Fruit fly (Drosophila melanogaster): ENCODE measurements around the gene tmod.

The tmod gene

DNA sequence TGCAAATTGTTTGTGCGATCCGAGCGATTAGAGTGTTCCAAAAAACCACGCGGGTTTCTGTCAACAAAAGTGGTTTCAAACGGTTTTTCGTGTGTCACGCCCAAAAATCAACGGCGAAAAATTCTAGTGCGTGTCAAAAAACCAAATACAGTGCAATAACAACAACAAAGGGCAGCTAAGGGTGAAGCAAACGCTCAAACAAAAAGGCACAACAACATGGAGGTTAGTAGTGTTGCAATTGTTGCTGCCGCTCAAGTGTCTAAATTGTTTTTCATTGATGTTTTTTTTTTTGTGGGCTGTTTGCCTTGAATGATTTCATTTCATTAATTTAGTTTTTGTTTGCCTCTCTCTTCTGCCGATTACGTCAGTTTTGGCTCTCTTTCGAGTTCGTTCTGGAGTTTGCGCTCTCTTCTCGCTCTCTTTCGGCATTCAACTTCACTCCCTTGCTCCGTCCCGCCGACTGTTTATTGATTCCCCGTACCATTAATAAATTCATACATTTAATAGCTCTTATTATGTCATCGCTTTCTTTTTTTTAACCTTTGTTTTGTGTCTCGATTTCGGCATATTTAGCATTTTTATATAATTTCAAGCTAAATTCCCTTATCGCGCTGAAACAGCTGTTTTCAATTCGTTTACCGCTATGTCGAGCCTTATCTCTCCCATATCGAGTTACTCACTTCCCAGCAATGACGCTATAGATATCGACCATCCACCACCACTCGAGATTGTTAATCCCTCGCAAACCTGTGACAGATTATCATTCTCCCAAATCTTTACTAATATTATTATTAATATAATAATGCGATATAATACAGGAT lies 31.1 kb downstream of the tmod start:
- TF ChIP-seq CTCF (optimal IDR thresholded peaks at IDR 0.05): no peak
- no peak for TF ChIP-seq CG8478 (optimal IDR thresholded peaks at IDR 0.05)

DNA sequence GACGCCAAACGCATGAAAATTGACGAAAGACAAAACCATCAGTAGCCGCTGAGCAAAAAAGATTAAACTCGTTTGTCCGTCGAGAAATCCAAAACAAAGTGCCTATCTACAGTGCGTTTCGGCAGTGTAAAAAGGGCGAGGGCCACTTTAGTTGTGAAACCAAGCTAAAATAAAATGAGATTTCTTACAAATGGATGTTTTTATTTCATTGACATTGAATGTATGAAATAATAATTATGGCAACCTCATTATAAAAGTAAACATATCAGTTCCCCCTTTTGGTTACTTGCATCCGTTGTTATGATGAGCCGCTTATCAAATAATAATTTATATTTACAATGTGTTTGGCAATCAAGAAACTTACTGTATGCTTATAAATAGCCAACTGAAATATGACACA lies 32.1 kb downstream of the tmod start:
- TF ChIP-seq CG8478 (optimal IDR thresholded peaks at IDR 0.05) (no peak), CTCF (optimal IDR thresholded peaks at IDR 0.05) (no peak)

DNA sequence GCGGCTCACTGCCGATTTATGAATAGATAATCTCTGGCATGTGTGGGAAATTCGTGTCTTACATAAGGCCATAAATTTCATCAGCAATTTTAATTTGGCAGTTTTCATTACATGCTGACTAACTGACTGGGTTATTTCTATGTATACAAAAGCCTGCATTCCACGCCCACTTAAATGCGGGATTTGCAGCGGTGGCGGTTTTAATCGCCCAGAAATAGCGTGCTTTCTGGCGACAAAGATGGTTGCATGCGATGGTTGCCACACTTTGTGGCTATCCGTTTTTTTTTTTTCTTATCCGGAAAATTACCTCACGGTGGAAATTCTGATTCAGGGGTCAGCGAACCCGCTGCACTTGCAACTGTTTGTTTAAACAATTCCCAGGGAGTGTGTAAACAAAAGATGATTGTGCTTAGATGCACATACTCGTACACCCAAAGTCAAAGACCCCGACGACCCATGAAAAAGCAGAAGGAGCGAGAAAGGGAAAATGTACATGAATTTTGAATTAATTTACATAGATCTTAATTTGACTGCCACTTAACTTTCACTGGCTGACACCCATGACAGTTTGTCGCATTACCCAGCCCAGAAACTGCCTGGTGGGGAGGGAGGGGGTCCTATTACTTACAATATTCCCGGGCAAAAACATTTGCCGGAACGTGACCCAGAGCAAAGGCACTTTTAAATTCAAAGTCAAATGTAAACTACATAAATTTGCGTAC lies 33.9 kb downstream of the tmod start:
- TF ChIP-seq CTCF (optimal IDR thresholded peaks at IDR 0.05): no peak
- TF ChIP-seq CG8478 (optimal IDR thresholded peaks at IDR 0.05): no peak

DNA sequence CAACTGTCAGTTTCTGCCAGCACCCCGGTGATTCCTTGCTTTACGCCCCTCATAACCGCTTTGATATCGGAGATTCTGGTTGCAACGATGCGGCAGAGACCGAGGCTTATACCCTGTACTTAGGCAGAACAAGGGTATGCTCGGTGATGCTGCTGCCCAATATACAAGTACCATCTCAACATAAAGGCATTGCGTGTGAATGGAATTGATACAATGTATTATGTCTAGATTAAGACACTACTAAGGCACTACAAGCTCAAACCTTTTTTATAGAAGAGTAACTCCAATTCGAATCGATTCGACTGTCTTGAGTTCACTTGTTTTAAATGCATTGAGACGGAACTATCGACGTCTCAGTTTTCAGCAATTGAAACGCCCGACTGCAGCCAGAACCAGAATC lies 34.8 kb downstream of the tmod start:
- no peak for TF ChIP-seq CTCF (optimal IDR thresholded peaks at IDR 0.05)
- TF ChIP-seq CG8478 (optimal IDR thresholded peaks at IDR 0.05): no peak

DNA sequence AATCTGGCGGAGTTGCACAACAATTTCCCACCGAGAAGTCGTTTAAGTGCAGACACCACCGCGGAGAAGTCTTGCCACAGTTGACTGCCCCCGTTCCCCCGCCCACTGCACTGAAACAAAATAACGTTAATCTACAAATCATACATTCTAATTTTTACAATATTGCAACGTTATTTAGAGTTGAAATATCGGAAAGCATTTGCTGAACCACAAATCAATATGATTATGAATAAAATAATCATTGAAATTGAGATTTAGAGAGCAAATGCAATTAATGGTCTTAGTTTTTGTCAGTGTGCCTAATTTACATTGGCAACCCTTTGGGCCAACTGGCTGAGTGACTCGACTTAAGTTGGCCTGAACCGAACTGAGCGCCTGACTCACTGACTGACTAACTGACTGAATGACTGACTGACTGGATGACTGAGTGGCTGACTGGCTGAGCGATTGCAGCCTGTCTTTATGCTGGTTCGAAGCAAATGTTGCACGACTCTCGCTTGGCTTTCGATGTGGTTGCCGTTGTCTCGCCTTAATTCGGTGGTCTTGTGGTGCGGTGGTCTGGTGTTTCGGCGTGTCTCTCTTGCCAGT lies 38.2 kb downstream of the tmod start:
- no peak for TF ChIP-seq CTCF (optimal IDR thresholded peaks at IDR 0.05)
- no peak for TF ChIP-seq CG8478 (optimal IDR thresholded peaks at IDR 0.05)

DNA sequence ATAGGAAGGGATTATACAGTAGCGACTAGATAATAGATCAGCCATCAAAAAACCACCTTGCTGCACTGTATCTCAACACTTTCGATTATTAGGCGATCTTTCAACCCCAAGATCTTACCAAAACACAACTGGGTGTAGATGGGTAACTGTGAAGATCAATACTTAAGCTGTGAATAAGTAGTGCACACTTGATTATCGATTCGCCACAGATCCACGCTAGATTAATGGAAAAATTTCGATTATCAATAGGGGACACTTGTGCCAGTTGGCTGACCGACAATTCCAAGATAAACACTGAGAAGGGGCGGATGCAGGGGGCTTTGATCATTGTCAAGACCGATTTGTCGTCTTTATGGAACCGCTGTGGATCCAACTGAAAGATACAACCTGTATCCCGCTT lies 46.7 kb downstream of the tmod start, which contains the start of gene CG9702:
Gene CG9702 (plus strand): TSS at position 301 of the 400 bp plus-strand sequence.
- TF ChIP-seq CTCF (optimal IDR thresholded peaks at IDR 0.05) (no peak), CG8478 (optimal IDR thresholded peaks at IDR 0.05) (no peak)

DNA sequence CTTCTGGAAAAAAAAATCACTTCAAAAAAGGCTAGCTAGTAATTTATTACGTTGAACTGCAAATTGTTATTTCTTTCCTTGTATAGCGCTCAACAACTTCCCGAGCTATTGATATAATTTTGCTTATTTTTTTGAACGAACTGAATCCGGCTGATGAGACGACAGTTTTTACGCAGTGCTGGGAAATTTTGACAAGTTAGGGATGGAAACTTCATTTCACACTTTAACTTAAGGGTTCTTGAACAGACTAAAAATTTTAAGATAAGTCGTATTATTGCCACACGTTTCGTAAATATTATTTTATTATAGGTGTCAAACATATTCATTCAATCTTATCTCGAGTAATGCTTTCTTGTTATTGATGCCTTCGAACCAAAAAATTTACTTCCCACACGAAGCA lies 51.1 kb downstream of the tmod start, which contains the start of gene Rpt6R:
Gene Rpt6R (minus strand): TSS at position 156 of the 400 bp plus-strand sequence.
- no peak for TF ChIP-seq CTCF (optimal IDR thresholded peaks at IDR 0.05)
- TF ChIP-seq CG8478 (optimal IDR thresholded peaks at IDR 0.05): no peak

DNA sequence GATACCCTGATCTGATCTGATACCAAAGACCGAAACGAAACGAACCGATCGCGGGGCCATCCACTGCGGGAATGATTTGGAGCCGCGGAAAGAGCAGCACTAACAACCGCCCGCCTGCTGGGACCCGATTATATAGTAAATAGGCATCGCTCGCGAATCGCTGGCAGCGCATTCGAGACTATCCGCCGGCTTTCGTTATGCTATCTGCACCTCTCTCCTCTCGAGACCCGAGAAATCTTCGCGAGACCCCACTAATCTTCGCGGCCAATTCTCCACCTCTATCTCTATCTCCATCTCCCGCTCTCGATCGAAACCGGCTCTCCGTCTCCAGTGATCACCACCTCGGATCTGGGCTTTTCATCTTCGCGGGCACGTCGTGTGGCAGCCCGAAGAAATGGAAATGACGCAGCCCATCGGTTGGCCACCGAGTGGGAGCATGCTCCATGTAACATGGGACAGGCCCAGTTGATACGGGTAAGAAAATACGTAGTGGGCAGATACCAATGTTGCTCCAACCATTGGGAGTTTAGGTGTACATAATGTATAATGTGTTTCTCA lies 54.9 kb downstream of the tmod start, which contains the start of gene CG9717:
Gene CG9717 (minus strand): TSS at position 107 of the 558 bp plus-strand sequence.
- TF ChIP-seq CTCF (optimal IDR thresholded peaks at IDR 0.05) (no peak), CG8478 (optimal IDR thresholded peaks at IDR 0.05) (no peak)

DNA sequence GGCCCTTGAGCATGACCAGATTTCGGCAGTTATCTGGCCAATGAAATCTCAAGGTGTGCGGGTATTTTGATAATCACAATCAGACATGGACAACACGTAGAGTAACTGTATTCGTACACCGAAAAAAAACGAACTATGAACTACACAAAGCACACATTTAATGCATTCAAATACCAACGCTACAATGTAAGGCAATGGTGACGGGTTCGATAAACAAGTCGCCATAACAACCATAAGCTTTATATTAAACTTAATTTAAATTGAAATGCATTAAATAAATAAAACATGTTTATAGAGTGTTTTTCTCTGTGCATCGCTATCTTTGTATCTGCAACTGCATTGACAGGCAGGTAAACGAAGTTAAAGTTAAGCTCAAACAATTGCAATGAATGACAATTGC lies 57.8 kb downstream of the tmod start:
- no peak for TF ChIP-seq CTCF (optimal IDR thresholded peaks at IDR 0.05)
- no peak for TF ChIP-seq CG8478 (optimal IDR thresholded peaks at IDR 0.05)

DNA sequence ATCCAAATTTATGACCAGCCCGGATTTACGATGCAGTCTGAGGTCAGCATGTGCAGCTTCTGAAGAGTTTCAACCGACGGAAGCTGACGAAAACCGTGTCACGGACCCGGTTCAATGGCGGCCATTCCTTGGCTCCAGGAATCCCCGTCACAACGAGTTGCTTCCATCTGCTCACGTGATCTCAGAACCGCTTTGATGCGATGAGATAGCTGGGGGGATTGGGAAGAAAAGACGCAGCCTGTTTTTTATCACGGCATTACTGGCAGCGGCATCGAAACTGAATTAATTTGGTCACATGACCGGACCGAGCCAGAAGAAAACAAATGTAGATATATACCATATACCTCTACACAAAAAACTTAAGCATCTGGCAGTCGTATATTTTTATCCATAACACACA lies 58.4 kb downstream of the tmod start:
- TF ChIP-seq CTCF (optimal IDR thresholded peaks at IDR 0.05) (no peak), CG8478 (optimal IDR thresholded peaks at IDR 0.05) (no peak)

DNA sequence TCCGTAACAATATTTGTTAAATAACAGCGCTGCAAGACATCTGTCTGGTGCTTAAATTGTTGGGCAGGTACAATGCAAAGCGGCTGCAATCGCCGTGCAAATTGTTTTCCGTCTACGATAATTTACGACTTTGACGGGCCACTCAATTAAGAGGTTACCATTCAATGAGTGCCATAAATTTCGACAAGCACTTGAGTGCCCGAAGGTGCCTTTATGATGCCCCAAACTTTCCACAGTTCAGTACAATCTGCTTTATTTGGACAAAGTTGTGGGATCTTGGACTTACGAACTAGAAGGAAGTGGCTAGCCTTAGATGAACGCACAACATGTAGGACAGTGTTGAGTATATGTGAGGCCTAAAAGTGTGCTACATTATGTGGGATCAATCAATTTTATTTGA lies 60.3 kb downstream of the tmod start:
- no peak for TF ChIP-seq CTCF (optimal IDR thresholded peaks at IDR 0.05)
- no peak for TF ChIP-seq CG8478 (optimal IDR thresholded peaks at IDR 0.05)

DNA sequence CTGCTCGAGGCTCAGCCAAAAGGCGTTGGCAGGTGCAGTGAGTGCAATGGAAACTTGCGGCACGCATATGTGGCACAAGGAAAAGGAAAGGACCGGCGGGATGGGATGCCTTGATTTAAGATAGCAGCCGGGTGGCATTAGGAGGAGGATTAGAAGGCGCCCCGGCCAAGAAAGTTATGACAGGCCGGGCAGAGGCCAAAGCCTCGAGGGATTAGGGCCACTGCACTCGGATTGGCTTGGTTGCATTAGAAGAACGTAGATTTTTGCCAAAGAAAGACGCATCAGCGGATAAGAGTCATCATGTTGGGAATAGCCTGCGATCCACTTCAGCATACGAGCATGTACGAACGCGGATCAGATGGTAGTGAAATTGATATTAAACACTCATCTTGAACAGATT lies 64.3 kb downstream of the tmod start, which contains the start of gene CG31019:
Gene CG31019 (plus strand): TSS at position 301 of the 400 bp plus-strand sequence.
- no peak for TF ChIP-seq CTCF (optimal IDR thresholded peaks at IDR 0.05)

DNA sequence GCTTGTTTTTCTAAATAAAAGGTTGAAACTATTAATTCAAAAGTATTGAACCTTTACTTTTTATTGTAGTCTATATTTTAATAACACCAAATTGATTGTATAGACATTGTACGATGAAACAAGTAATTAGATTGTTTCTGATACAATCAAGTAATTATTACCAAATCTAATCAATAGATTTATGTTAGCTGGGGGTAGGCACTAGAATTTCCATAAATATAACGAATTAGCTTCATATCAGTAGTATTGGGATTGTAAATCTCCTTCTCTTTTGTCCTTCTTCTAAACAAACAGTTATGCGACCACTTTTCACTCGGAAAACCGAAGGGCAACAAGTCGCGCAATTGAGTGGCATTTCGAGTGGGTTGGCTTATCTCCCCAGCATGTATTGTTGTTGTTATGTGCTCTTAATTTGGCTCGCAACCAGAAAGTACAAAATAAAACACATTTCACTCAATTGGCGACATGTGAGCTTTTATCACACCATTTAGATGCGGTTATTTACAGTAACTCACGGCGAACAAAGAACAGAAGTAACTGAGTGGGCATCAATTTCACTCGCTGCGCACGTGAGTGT lies 67.1 kb downstream of the tmod start:
- TF ChIP-seq CG8478 (optimal IDR thresholded peaks at IDR 0.05) (no peak), CTCF (optimal IDR thresholded peaks at IDR 0.05) (no peak)

DNA sequence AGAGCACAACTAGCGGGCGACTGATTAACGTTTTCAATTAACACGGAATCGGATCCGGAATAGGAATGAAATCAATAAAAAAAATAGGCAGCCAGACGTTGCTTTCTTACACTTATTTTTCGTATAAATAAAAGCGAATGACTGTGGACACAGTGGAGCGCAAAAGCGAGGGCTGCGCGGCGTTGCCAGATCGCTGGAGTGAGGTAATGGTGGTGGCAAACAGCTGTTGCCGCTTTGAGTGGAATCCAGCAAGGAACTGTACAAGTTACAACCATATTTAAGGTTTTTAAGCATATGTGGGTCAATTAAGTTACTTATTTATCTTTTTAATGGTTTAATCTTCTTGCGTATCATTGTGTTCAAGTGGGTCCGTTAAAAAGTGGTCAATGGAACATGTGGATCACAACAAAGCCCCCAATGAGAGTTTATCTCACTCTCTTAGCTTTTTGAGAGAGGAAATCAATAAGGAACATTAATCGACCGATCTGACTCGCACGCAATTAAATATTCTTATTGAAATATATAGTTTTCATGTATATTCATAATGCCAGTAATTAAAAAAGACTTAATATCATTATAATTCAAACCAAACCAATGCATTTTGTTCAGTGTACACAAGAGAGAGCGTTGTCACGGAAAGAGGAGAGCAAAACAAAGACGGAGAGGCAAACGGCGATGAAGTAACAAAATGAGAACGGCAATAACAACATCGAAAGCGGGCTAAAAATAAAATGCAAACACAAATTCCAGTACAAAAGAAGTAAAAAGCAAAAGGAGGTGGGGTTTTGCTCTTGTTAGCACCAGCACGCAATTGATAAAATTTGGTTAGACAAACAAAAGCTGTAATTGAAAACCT lies 68.0 kb downstream of the tmod start:
- TF ChIP-seq CTCF (optimal IDR thresholded peaks at IDR 0.05): no peak
- TF ChIP-seq CG8478 (optimal IDR thresholded peaks at IDR 0.05): no peak
